Worm (Caenorhabditis elegans) whole organism, young adult: ENCODE data around the gene spin-4.

Source experiments
- B0035.1 ChIP-seq: sonication (generic microtip); optimal IDR thresholded peaks from 2 replicates; lab custom pipeline; 2016; ENCODE audit warnings: missing genetic modification characterization, mild to moderate bottlenecking, missing compliant biosample characterization, missing genotype, missing genetic modification reagents
- D2030.7 ChIP-seq: fragments of 200-800 bp; sonication (Bioruptor generic); IDR thresholded peaks from 2 replicates; pipeline ENCODE4 v1.3.6; 2022; ENCODE audit warnings: missing genetic modification reagents, missing genetic modification characterization, missing compliant biosample characterization
- F10E7.11 ChIP-seq: sonication (generic microtip); optimal IDR thresholded peaks from 2 replicates; lab custom pipeline; 2017; ENCODE audit warnings: mild to moderate bottlenecking, missing genetic modification characterization, moderate library complexity, missing compliant biosample characterization
- F22D6.2 ChIP-seq: sonication (generic microtip); optimal IDR thresholded peaks from 2 replicates; lab custom pipeline; 2016; ENCODE audit warnings: mild to moderate bottlenecking, missing genetic modification characterization, missing compliant biosample characterization
- F37B4.10 ChIP-seq: fragments of 200-800 bp; sonication (Bioruptor generic); IDR thresholded peaks from 2 replicates; pipeline ENCODE4 v1.3.6; 2022; ENCODE audit warnings: missing genetic modification characterization, missing compliant biosample characterization
- F39B2.1 ChIP-seq: fragments of 200-800 bp; sonication (Bioruptor generic); IDR thresholded peaks from 2 replicates; pipeline ENCODE4 v1.3.6; 2022; ENCODE audit warnings: missing genetic modification reagents, missing genetic modification characterization, missing compliant biosample characterization
- F55B11.4 ChIP-seq: sonication (generic microtip); optimal IDR thresholded peaks from 2 replicates; lab custom pipeline; 2016; ENCODE audit warnings: missing compliant biosample characterization, missing genetic modification characterization, borderline replicate concordance; ENCODE audit not compliant: insufficient read depth
- T26A5.8 ChIP-seq: sonication (generic microtip); optimal IDR thresholded peaks from 2 replicates; lab custom pipeline; 2016; ENCODE audit warnings: missing genetic modification characterization, missing compliant biosample characterization
- Y53G8AR.9 ChIP-seq: fragments of 200-800 bp; sonication (Bioruptor generic); conservative IDR thresholded peaks from 2 replicates; pipeline ENCODE4 v1.3.6; 2022; ENCODE audit warnings: missing genetic modification reagents, missing genetic modification characterization, missing compliant biosample characterization
- Y79H2A.3 ChIP-seq: fragments of 200-800 bp; sonication (Bioruptor generic); conservative IDR thresholded peaks from 2 replicates; pipeline ENCODE4 v1.3.6; 2022; ENCODE audit warnings: missing genetic modification reagents, missing genetic modification characterization, missing compliant biosample characterization
- Y95B8A.8 ChIP-seq: fragments of 200-800 bp; sonication (Bioruptor generic); IDR thresholded peaks from 2 replicates; pipeline ENCODE4 v1.3.6; 2022; ENCODE audit warnings: missing genetic modification reagents, missing genetic modification characterization, missing compliant biosample characterization
- ZK185.1 ChIP-seq: sonication (generic microtip); optimal IDR thresholded peaks from 2 replicates; lab custom pipeline; 2016; ENCODE audit warnings: mild to moderate bottlenecking, missing genetic modification characterization, missing compliant biosample characterization; ENCODE audit not compliant: poor library complexity, severe bottlenecking
- akir-1 ChIP-seq: fragments of 200-800 bp; sonication (Bioruptor generic); optimal IDR thresholded peaks from 2 replicates; lab custom pipeline; 2018; ENCODE audit warnings: mild to moderate bottlenecking, missing genetic modification characterization, moderate library complexity, missing compliant biosample characterization
- ama-1 ChIP-seq, 3 experiments: fragments of 150-350 bp in 1 of 3; sonication (generic microtip) in 2 of 3; optimal IDR thresholded peaks; 2 replicates each; lab custom pipeline; 2014 to 2018; ENCODE audit warnings: missing biosample characterization in 2 of 3, missing genetic modification characterization in 2 of 3, missing genetic modification reagents in 2 of 3
- aptf-3 ChIP-seq: fragments of 200-800 bp; sonication (Bioruptor generic); IDR thresholded peaks from 2 replicates; pipeline ENCODE4 v1.3.6; 2022; ENCODE audit warnings: missing genetic modification characterization, missing compliant biosample characterization
- attf-6 ChIP-seq: fragments of 200-800 bp; sonication (Bioruptor generic); IDR thresholded peaks from 2 replicates; pipeline ENCODE4 v1.3.6; 2022; ENCODE audit warnings: missing genetic modification reagents, missing genetic modification characterization, missing compliant biosample characterization
- bed-2 ChIP-seq: fragments of 200-800 bp; sonication (Bioruptor generic); IDR thresholded peaks from 2 replicates; pipeline ENCODE4 v1.3.6; 2022; ENCODE audit warnings: missing genetic modification reagents, missing genetic modification characterization, missing compliant biosample characterization
- dox-1 ChIP-seq: fragments of 200-800 bp; sonication (Bioruptor generic); IDR thresholded peaks from 2 replicates; pipeline ENCODE4 v1.3.6; 2022; ENCODE audit warnings: missing genetic modification reagents, missing genetic modification characterization, missing compliant biosample characterization
- efl-1 ChIP-seq: fragments of 150-350 bp; optimal IDR thresholded peaks from 2 replicates; lab custom pipeline; 2014; ENCODE audit warnings: missing biosample characterization, missing genetic modification reagents, missing genetic modification characterization
- ets-4 ChIP-seq: fragments of 200-800 bp; sonication (Bioruptor generic); optimal IDR thresholded peaks from 2 replicates; lab custom pipeline; 2018; ENCODE audit warnings: mild to moderate bottlenecking, missing genetic modification characterization, missing compliant biosample characterization
- gei-17 ChIP-seq: fragments of 200-800 bp; sonication (Bioruptor generic); optimal IDR thresholded peaks from 2 replicates; lab custom pipeline; 2018; ENCODE audit warnings: mild to moderate bottlenecking, missing genetic modification characterization, missing compliant biosample characterization
- hlh-26 ChIP-seq: fragments of 200-800 bp; sonication (Bioruptor generic); conservative IDR thresholded peaks from 2 replicates; pipeline ENCODE4 v1.3.6; 2022; ENCODE audit warnings: missing genetic modification reagents, missing genetic modification characterization, missing compliant biosample characterization
- hmg-1.2 ChIP-seq: fragments of 200-800 bp; sonication (Bioruptor generic); IDR thresholded peaks from 2 replicates; pipeline ENCODE4 v1.3.6; 2022; ENCODE audit warnings: missing genetic modification reagents, missing genetic modification characterization, missing compliant biosample characterization
- hmg-20 ChIP-seq: fragments of 200-800 bp; sonication (Bioruptor generic); IDR thresholded peaks from 2 replicates; pipeline ENCODE4 v1.3.6; 2022; ENCODE audit warnings: missing genetic modification reagents, missing genetic modification characterization, missing compliant biosample characterization
- hrde-1 ChIP-seq: sonication (generic microtip); optimal IDR thresholded peaks from 2 replicates; lab custom pipeline; 2016; ENCODE audit warnings: missing genetic modification characterization, mild to moderate bottlenecking, missing compliant biosample characterization, moderate library complexity, missing genotype, missing genetic modification reagents, borderline replicate concordance
- lin-26 ChIP-seq: fragments of 200-800 bp; sonication (Bioruptor generic); IDR thresholded peaks from 2 replicates; pipeline ENCODE4 v1.3.6; 2022; ENCODE audit warnings: missing genetic modification reagents, missing genetic modification characterization, missing compliant biosample characterization
- lin-35 ChIP-seq, 3 experiments: fragments of 150-350 bp in 2 of 3; sonication (generic microtip) in 1 of 3; optimal IDR thresholded peaks; 2 replicates each; lab custom pipeline; 2014 to 2018; ENCODE audit warnings: missing biosample characterization in 3 of 3, missing genetic modification characterization in 3 of 3, missing genetic modification reagents in 3 of 3
- lin-54 ChIP-seq: fragments of 200-800 bp; sonication (Bioruptor generic); optimal IDR thresholded peaks from 2 replicates; lab custom pipeline; 2018; ENCODE audit warnings: mild to moderate bottlenecking, missing genetic modification characterization, missing compliant biosample characterization
- lir-1 ChIP-seq: fragments of 200-800 bp; sonication (Bioruptor generic); conservative IDR thresholded peaks from 2 replicates; pipeline ENCODE4 v1.3.6; 2022; ENCODE audit warnings: missing genetic modification reagents, missing genetic modification characterization, missing compliant biosample characterization
- madf-6 ChIP-seq: fragments of 200-800 bp; sonication (Bioruptor generic); IDR thresholded peaks from 2 replicates; pipeline ENCODE4 v1.3.6; 2022; ENCODE audit warnings: missing genetic modification reagents, missing genetic modification characterization, missing compliant biosample characterization
- mcd-1 ChIP-seq: fragments of 200-800 bp; sonication (Bioruptor generic); IDR thresholded peaks from 2 replicates; pipeline ENCODE4 v1.3.6; 2022; ENCODE audit warnings: missing genetic modification reagents, missing genetic modification characterization, missing compliant biosample characterization
- mel-28 ChIP-seq: sonication (generic microtip); optimal IDR thresholded peaks from 2 replicates; lab custom pipeline; 2016; ENCODE audit warnings: borderline replicate concordance, mild to moderate bottlenecking, missing genetic modification characterization, missing compliant biosample characterization
- mxl-1 ChIP-seq: sonication (generic microtip); optimal IDR thresholded peaks from 2 replicates; lab custom pipeline; 2016; ENCODE audit warnings: missing genetic modification characterization, missing compliant biosample characterization
- nfya-2 ChIP-seq: fragments of 200-800 bp; sonication (Bioruptor generic); IDR thresholded peaks from 2 replicates; pipeline ENCODE4 v1.3.6; 2022; ENCODE audit warnings: missing genetic modification reagents, missing genetic modification characterization, missing compliant biosample characterization
- nhr-120 ChIP-seq: fragments of 200-800 bp; sonication (Bioruptor generic); IDR thresholded peaks from 2 replicates; pipeline ENCODE4 v1.3.6; 2022; ENCODE audit warnings: missing genetic modification characterization, missing compliant biosample characterization
- nhr-90 ChIP-seq: sonication (generic microtip); optimal IDR thresholded peaks from 2 replicates; lab custom pipeline; 2016; ENCODE audit warnings: missing genotype, mild to moderate bottlenecking, missing genetic modification characterization, missing compliant biosample characterization
- rcor-1 ChIP-seq: fragments of 200-800 bp; sonication (Bioruptor generic); IDR thresholded peaks from 2 replicates; pipeline ENCODE4 v1.3.6; 2022; ENCODE audit warnings: missing genetic modification reagents, missing genetic modification characterization, missing compliant biosample characterization
- rpc-1 ChIP-seq, 2 experiments: fragments of 150-350 bp in 1 of 2; sonication (generic microtip) in 1 of 2; optimal IDR thresholded peaks; 2 replicates each; lab custom pipeline; 2014 to 2018; ENCODE audit warnings: missing biosample characterization in 1 of 2, missing genetic modification characterization in 1 of 2, missing genetic modification reagents in 1 of 2, missing genotype in 1 of 2
- snpc-1.3 ChIP-seq: sonication (generic microtip); optimal IDR thresholded peaks from 2 replicates; lab custom pipeline; 2017; ENCODE audit warnings: missing genetic modification characterization, mild to moderate bottlenecking, missing compliant biosample characterization, antibody characterized with exemption, moderate library complexity, missing genotype, missing genetic modification reagents; ENCODE audit not compliant: insufficient read depth
- snpc-3.4 ChIP-seq: sonication (generic microtip); optimal IDR thresholded peaks from 2 replicates; lab custom pipeline; 2017; ENCODE audit warnings: missing genetic modification characterization, mild to moderate bottlenecking, missing compliant biosample characterization, antibody characterized with exemption, moderate library complexity, missing genotype, missing genetic modification reagents
- snpc-4 ChIP-seq, 5 experiments: fragments of 150-350 bp in 1 of 5; sonication (generic microtip) in 4 of 5; optimal IDR thresholded peaks; 2 replicates each; lab custom pipeline; 2014 to 2018; ENCODE audit warnings: missing genetic modification characterization in 5 of 5, missing biosample characterization in 3 of 5, antibody characterized with exemption in 2 of 5, mild to moderate bottlenecking in 2 of 5, missing compliant biosample characterization in 2 of 5, missing genotype in 2 of 5, moderate library complexity in 2 of 5, missing genetic modification reagents in 1 of 5
- somi-1 ChIP-seq: fragments of 200-800 bp; sonication (Bioruptor generic); optimal IDR thresholded peaks from 2 replicates; lab custom pipeline; 2018; ENCODE audit warnings: mild to moderate bottlenecking, missing genetic modification characterization, missing compliant biosample characterization
- tbp1 ChIP-seq: fragments of 200-800 bp; sonication (Bioruptor generic); optimal IDR thresholded peaks from 2 replicates; lab custom pipeline; 2018; ENCODE audit warnings: mild to moderate bottlenecking, missing genetic modification characterization, missing compliant biosample characterization
- unc-62 ChIP-seq: fragments of 150-350 bp; optimal IDR thresholded peaks from 2 replicates; lab custom pipeline; 2014; ENCODE audit warnings: missing biosample characterization, missing genetic modification reagents, missing genetic modification characterization
- zfh-2 ChIP-seq: fragments of 200-800 bp; sonication (Bioruptor generic); conservative IDR thresholded peaks from 2 replicates; pipeline ENCODE4 v1.3.6; 2022; ENCODE audit warnings: missing genetic modification reagents, missing genetic modification characterization, missing compliant biosample characterization
- ztf-28 ChIP-seq: fragments of 200-800 bp; sonication (Bioruptor generic); IDR thresholded peaks from 2 replicates; pipeline ENCODE4 v1.3.6; 2022; ENCODE audit warnings: missing genetic modification reagents, missing genetic modification characterization, missing compliant biosample characterization
- ztf-6 ChIP-seq: fragments of 200-800 bp; sonication (Bioruptor generic); IDR thresholded peaks from 2 replicates; pipeline ENCODE4 v1.3.6; 2022; ENCODE audit warnings: missing genetic modification reagents, missing genetic modification characterization, missing compliant biosample characterization

Gene spin-4

DNA sequence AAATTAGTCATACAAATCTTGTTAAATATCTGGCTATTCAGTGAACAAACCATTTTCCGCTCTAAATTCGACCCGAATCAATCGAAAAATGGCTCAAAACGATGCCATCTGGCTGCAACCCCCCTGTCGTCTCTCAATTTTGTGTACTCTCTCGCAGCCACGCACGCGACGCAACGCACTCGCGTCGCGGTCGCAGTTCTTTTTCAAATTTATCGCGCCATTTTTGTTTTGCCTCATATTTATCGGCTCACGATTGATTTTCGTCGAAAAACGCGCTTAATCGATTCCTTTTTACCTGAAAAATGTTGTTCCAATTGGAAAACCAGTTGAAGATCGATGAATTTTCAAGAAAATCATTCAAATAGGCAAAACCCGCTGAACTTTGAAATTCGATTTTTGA lies 25.7 kb downstream of the spin-4 start (continued):
- TF ChIP-seq snpc-3.4 (tag; lab: Kevin White, UChicago) (no peak), nfya-2 (GFP tag; lab: Robert Waterston, UW) (no peak), lin-54 (GFP tag; lab: Kevin White, UChicago) (peak; percentile 63), lin-35 (GFP tag; optimal IDR thresholded peaks at IDR 0.05; lab: Kevin White, UChicago) (peak in 1 of 3 experiments; percentile 9), F37B4.10 (no peak), zfh-2 (no peak), T26A5.8 (tag; lab: Kevin White, UChicago) (no peak), hmg-1.2 (GFP tag; lab: Robert Waterston, UW) (peak; percentile 95), snpc-4 (GFP tag; optimal IDR thresholded peaks at IDR 0.05; lab: Kevin White, UChicago) (no peak), snpc-4 (tag; optimal IDR thresholded peaks at IDR 0.05; lab: Kevin White, UChicago) (no peak), somi-1 (GFP tag; lab: Kevin White, UChicago) (no peak), tbp1 (GFP tag; lab: Kevin White, UChicago) (no peak), ama-1 (optimal IDR thresholded peaks at IDR 0.05; lab: Kevin White, UChicago) (no peak), ama-1 (GFP tag; optimal IDR thresholded peaks at IDR 0.05; lab: Kevin White, UChicago) (no peak), attf-6 (no peak), dox-1 (GFP tag; lab: Robert Waterston, UW) (peak; percentile 44; the same call in 1 of the 2 replicates), Y53G8AR.9 (no peak), rpc-1 (optimal IDR thresholded peaks at IDR 0.05; lab: Kevin White, UChicago) (no peak), rpc-1 (tag; optimal IDR thresholded peaks at IDR 0.05; lab: Kevin White, UChicago) (no peak), F22D6.2 (tag; lab: Kevin White, UChicago) (no peak), hlh-26 (GFP tag; lab: Robert Waterston, UW) (no peak), Y95B8A.8 (GFP tag; lab: Robert Waterston, UW) (no peak), aptf-3 (GFP tag; lab: Robert Waterston, UW) (no peak), snpc-1.3 (tag; lab: Kevin White, UChicago) (peak; percentile 31), Y79H2A.3 (GFP tag; lab: Robert Waterston, UW) (no peak), ZK185.1 (tag; lab: Kevin White, UChicago) (no peak), mel-28 (no peak), ztf-28 (GFP tag; lab: Robert Waterston, UW) (no peak), hmg-20 (GFP tag; lab: Robert Waterston, UW) (no peak), hrde-1 (tag; lab: Kevin White, UChicago) (peak; percentile 3), mcd-1 (0 out of 2 replicates have a peak, but pooled peaks have one; percentile 15), mxl-1 (no peak), D2030.7 (GFP tag; lab: Robert Waterston, UW) (peak; percentile 66), ets-4 (GFP tag; lab: Kevin White, UChicago) (no peak), nhr-90 (tag; lab: Kevin White, UChicago) (no peak), ztf-6 (GFP tag; lab: Robert Waterston, UW) (no peak), F39B2.1 (GFP tag; lab: Robert Waterston, UW) (no peak), lir-1 (GFP tag; lab: Robert Waterston, UW) (no peak), B0035.1 (tag; lab: Kevin White, UChicago) (no peak), gei-17 (GFP tag; lab: Kevin White, UChicago) (no peak), madf-6 (GFP tag; lab: Robert Waterston, UW) (peak; percentile 50; the same call in 1 of the 2 replicates), bed-2 (GFP tag; lab: Robert Waterston, UW) (no peak), unc-62 (GFP tag; lab: Kevin White, UChicago) (no peak), nhr-120 (GFP tag; lab: Robert Waterston, UW) (no peak), F10E7.11 (tag; lab: Kevin White, UChicago) (no peak), F55B11.4 (tag; lab: Kevin White, UChicago) (no peak), rcor-1 (no peak), akir-1 (no peak), efl-1 (GFP tag; lab: Kevin White, UChicago) (peak; percentile 40), lin-26 (GFP tag; lab: Robert Waterston, UW) (no peak)
